Worm (Caenorhabditis elegans): ENCODE measurements around the gene C15C8.4.

DNA sequence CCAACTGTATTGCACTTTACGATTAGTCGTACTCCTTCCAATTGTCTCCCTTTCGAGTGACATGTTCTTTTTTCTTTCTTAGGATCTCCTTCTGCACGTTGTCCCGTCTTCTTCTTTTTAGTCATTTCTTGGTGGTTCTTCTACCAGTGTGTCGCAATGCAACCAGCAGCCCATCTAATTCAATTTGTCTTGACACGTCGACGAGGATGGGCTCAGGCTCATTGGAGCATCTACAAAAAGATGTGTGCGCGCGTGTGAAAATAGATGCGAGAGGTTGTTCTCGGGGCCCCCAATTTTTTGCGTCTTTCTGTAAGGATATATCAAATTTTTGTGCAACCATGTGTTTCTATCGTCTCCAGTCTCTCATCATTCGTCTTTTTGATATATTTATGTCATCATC is 45.6 kb downstream of the C15C8.4 start:
- no peak for TF ChIP-seq pha-4 (tag; optimal IDR thresholded peaks at IDR 0.05)
- no peak for TF ChIP-seq C38D4.7 (GFP tag; optimal IDR thresholded peaks at IDR 0.05)
- no peak for TF ChIP-seq lin-11 (tag; optimal IDR thresholded peaks at IDR 0.05)
- TF ChIP-seq T23F11.4 (GFP tag; optimal IDR thresholded peaks at IDR 0.05): no peak
- TF ChIP-seq nhr-11 (tag; optimal IDR thresholded peaks at IDR 0.05): no peak
- no peak for TF ChIP-seq pat-9 (tag; optimal IDR thresholded peaks at IDR 0.05)
- TF ChIP-seq unc-3 (GFP tag; conservative IDR thresholded peaks at IDR 0.05): no peak
- no peak for TF ChIP-seq unc-3 (tag; optimal IDR thresholded peaks at IDR 0.05)
- no peak for TF ChIP-seq unc-55 (GFP tag; optimal IDR thresholded peaks at IDR 0.05)

All from whole organism, late embryonic.